Fruit fly (Drosophila melanogaster) whole organism, embryonic: Measurements from ENCODE around the gene SPoCk.

Source experiments
- CG10462 ChIP-seq: fragments of 200-800 bp; sonication (Bioruptor generic); optimal IDR thresholded peaks from 2 replicates; lab custom pipeline; 2016; ENCODE audit warnings: missing biosample characterization, missing genetic modification characterization
- CG10979 ChIP-seq: fragments of 200-800 bp; sonication (Bioruptor generic); optimal IDR thresholded peaks from 2 replicates; lab custom pipeline; 2018; ENCODE audit warnings: missing biosample characterization, mild to moderate bottlenecking, missing genetic modification characterization, moderate library complexity
- CG12391 ChIP-seq: fragments of 200-800 bp; sonication (Bioruptor generic); optimal IDR thresholded peaks from 3 replicates; lab custom pipeline; 2018; ENCODE audit warnings: missing biosample characterization, mild to moderate bottlenecking, missing genetic modification characterization, moderate library complexity
- CG13894 ChIP-seq: fragments of 200-800 bp; sonication (Bioruptor generic); optimal IDR thresholded peaks from 3 replicates; lab custom pipeline; 2018; ENCODE audit warnings: missing biosample characterization, mild to moderate bottlenecking, missing genetic modification characterization, moderate library complexity
- CG14441 ChIP-seq: fragments of 200-800 bp; sonication (Bioruptor generic); IDR thresholded peaks from 2 replicates; pipeline ENCODE4 v1.3.6; 2022; ENCODE audit warnings: missing biosample characterization, missing genetic modification characterization
- CG15269 ChIP-seq: fragments of 200-800 bp; sonication (Bioruptor generic); optimal IDR thresholded peaks from 2 replicates; lab custom pipeline; 2018; ENCODE audit warnings: missing biosample characterization, mild to moderate bottlenecking, missing genetic modification characterization, moderate library complexity
- CG15696 ChIP-seq: fragments of 200-800 bp; sonication (Bioruptor generic); optimal IDR thresholded peaks from 2 replicates; lab custom pipeline; 2019; ENCODE audit warnings: missing biosample characterization, mild to moderate bottlenecking, missing genetic modification characterization, moderate library complexity
- CG1602 ChIP-seq: fragments of 200-800 bp; sonication (Bioruptor generic); optimal IDR thresholded peaks from 3 replicates; lab custom pipeline; 2016; ENCODE audit warnings: missing biosample characterization, missing genetic modification characterization
- CG16863 ChIP-seq: fragments of 200-800 bp; sonication (Bioruptor generic); optimal IDR thresholded peaks from 3 replicates; lab custom pipeline; 2016; ENCODE audit warnings: missing biosample characterization, missing genetic modification characterization
- CG1792 ChIP-seq: fragments of 200-800 bp; sonication (Bioruptor generic); optimal IDR thresholded peaks from 2 replicates; lab custom pipeline; 2016; ENCODE audit warnings: missing biosample characterization, missing genetic modification characterization
- CG1832 ChIP-seq: fragments of 200-800 bp; sonication (Bioruptor generic); optimal IDR thresholded peaks from 2 replicates; lab custom pipeline; 2017; ENCODE audit warnings: missing biosample characterization, mild to moderate bottlenecking, missing genetic modification characterization, inconsistent platforms
- CG2202 ChIP-seq: fragments of 200-800 bp; sonication (Bioruptor generic); optimal IDR thresholded peaks from 2 replicates; lab custom pipeline; 2018; ENCODE audit warnings: missing biosample characterization, mild to moderate bottlenecking, missing genetic modification characterization
- CG3163 ChIP-seq: fragments of 200-800 bp; sonication (Bioruptor generic); optimal IDR thresholded peaks from 3 replicates; lab custom pipeline; 2016; ENCODE audit warnings: missing biosample characterization, missing genetic modification characterization
- CG32532 ChIP-seq: fragments of 200-800 bp; sonication (Bioruptor generic); IDR thresholded peaks from 2 replicates; pipeline ENCODE4 v1.3.6; 2022; ENCODE audit warnings: missing biosample characterization, missing genetic modification characterization
- CG3726 ChIP-seq: fragments of 200-800 bp; sonication (Bioruptor generic); IDR thresholded peaks from 3 replicates; pipeline ENCODE4, ENCODE4 v1.3.6; 2022; ENCODE audit warnings: missing biosample characterization, missing genetic modification characterization
- CG6175 ChIP-seq: fragments of 200-800 bp; sonication (Bioruptor generic); IDR thresholded peaks from 3 replicates; pipeline ENCODE4 v1.3.6; 2022; ENCODE audit warnings: missing biosample characterization, missing genetic modification characterization
- CG6854 ChIP-seq: fragments of 200-800 bp; sonication (Bioruptor generic); optimal IDR thresholded peaks from 3 replicates; lab custom pipeline; 2017; ENCODE audit warnings: missing biosample characterization, mild to moderate bottlenecking, missing genetic modification characterization
- CG7987 ChIP-seq: fragments of 200-800 bp; sonication (Bioruptor generic); optimal IDR thresholded peaks from 2 replicates; lab custom pipeline; 2018; ENCODE audit warnings: missing biosample characterization, mild to moderate bottlenecking, missing genetic modification characterization, moderate library complexity
- CTCF ChIP-seq: fragments of 200-800 bp; sonication (Bioruptor generic); optimal IDR thresholded peaks from 2 replicates; lab custom pipeline; 2017; ENCODE audit warnings: missing biosample characterization, mild to moderate bottlenecking, missing genetic modification characterization, moderate library complexity
- Chrac-16 ChIP-seq: fragments of 200-800 bp; sonication (Bioruptor generic); optimal IDR thresholded peaks from 3 replicates; lab custom pipeline; 2016; ENCODE audit warnings: missing biosample characterization, missing genetic modification characterization
- Dfd ChIP-seq, 2 experiments: fragments of >200 bp; optimal IDR thresholded peaks; 2 replicates each; lab custom pipeline; 2017; ENCODE audit warnings: missing biosample characterization in 2 of 2, missing genetic modification characterization in 2 of 2
- ERR ChIP-seq: fragments of 200-800 bp; sonication (Bioruptor generic); optimal IDR thresholded peaks from 2 replicates; lab custom pipeline; 2016; ENCODE audit warnings: missing biosample characterization, missing genetic modification characterization
- Elba2 ChIP-seq: fragments of 200-800 bp; sonication (Bioruptor generic); optimal IDR thresholded peaks from 3 replicates; lab custom pipeline; 2016; ENCODE audit warnings: missing biosample characterization, missing genetic modification characterization
- Gug ChIP-seq: fragments of 200-800 bp; sonication (Bioruptor generic); IDR thresholded peaks from 4 replicates; pipeline ENCODE4 v1.3.6; 2022; ENCODE audit warnings: missing biosample characterization, missing genetic modification characterization
- Hey ChIP-seq: fragments of 200-800 bp; sonication (Bioruptor generic); optimal IDR thresholded peaks from 3 replicates; lab custom pipeline; 2018; ENCODE audit warnings: missing biosample characterization, mild to moderate bottlenecking, missing genetic modification characterization
- Max ChIP-seq: fragments of 200-800 bp; sonication (Bioruptor generic); optimal IDR thresholded peaks from 2 replicates; lab custom pipeline; 2016; ENCODE audit warnings: missing biosample characterization, mild to moderate bottlenecking, missing genetic modification characterization
- Myb ChIP-seq: fragments of 200-800 bp; sonication (Bioruptor generic); optimal IDR thresholded peaks from 2 replicates; lab custom pipeline; 2016; ENCODE audit warnings: missing biosample characterization, missing genetic modification characterization
- Poxn ChIP-seq: fragments of 200-800 bp; sonication (Bioruptor generic); IDR thresholded peaks from 2 replicates; pipeline ENCODE4 v1.3.6; 2022; ENCODE audit warnings: missing biosample characterization, missing genetic modification characterization
- Sox102F ChIP-seq: fragments of 200-800 bp; sonication (Bioruptor generic); optimal IDR thresholded peaks from 2 replicates; lab custom pipeline; 2018; ENCODE audit warnings: missing biosample characterization, mild to moderate bottlenecking, missing genetic modification characterization, moderate library complexity
- ac ChIP-seq: fragments of 200-800 bp; sonication (Bioruptor generic); optimal IDR thresholded peaks from 3 replicates; lab custom pipeline; 2017; ENCODE audit warnings: missing biosample characterization, mild to moderate bottlenecking, missing genetic modification characterization
- bab2 ChIP-seq: fragments of 200-800 bp; sonication (Bioruptor generic); optimal IDR thresholded peaks from 2 replicates; lab custom pipeline; 2016; ENCODE audit warnings: missing biosample characterization, missing genetic modification characterization
- cad ChIP-seq: fragments of >200 bp; optimal IDR thresholded peaks from 2 replicates; lab custom pipeline; 2017; ENCODE audit warnings: missing biosample characterization, missing genetic modification characterization
- cas ChIP-seq: fragments of 200-800 bp; sonication (Bioruptor generic); IDR thresholded peaks from 2 replicates; pipeline ENCODE4 v1.3.6; 2022; ENCODE audit warnings: missing biosample characterization, missing genetic modification characterization
- chinmo ChIP-seq: fragments of 200-800 bp; sonication (Bioruptor generic); IDR thresholded peaks from 4 replicates; pipeline ENCODE4 v1.3.6; 2022; ENCODE audit warnings: missing biosample characterization, missing genetic modification characterization; ENCODE audit not compliant: partially characterized antibody
- da ChIP-seq: fragments of 200-800 bp; sonication (Bioruptor generic); optimal IDR thresholded peaks from 2 replicates; lab custom pipeline; 2016; ENCODE audit warnings: missing biosample characterization, missing genetic modification characterization
- dan ChIP-seq: fragments of 200-800 bp; sonication (Bioruptor generic); IDR thresholded peaks from 2 replicates; pipeline ENCODE4 v1.3.6; 2022; ENCODE audit warnings: missing biosample characterization, missing genetic modification characterization
- dimm ChIP-seq: fragments of 200-800 bp; sonication (Bioruptor generic); IDR thresholded peaks from 2 replicates; pipeline ENCODE4 v1.3.6; 2022; ENCODE audit warnings: missing biosample characterization, missing genetic modification characterization
- ewg ChIP-seq: fragments of 200-800 bp; sonication (Bioruptor generic); optimal IDR thresholded peaks from 3 replicates; lab custom pipeline; 2017; ENCODE audit warnings: mild to moderate bottlenecking, missing biosample characterization, missing genetic modification reagents, missing genetic modification characterization
- fu2 ChIP-seq: fragments of 200-800 bp; sonication (Bioruptor generic); optimal IDR thresholded peaks from 2 replicates; lab custom pipeline; 2016; ENCODE audit warnings: missing biosample characterization, missing genetic modification characterization
- gsb ChIP-seq: fragments of 200-800 bp; sonication (Bioruptor generic); IDR thresholded peaks from 2 replicates; pipeline ENCODE4 v1.3.6; 2022; ENCODE audit warnings: missing biosample characterization, missing genetic modification characterization
- ham ChIP-seq: fragments of 200-800 bp; sonication (Bioruptor generic); IDR thresholded peaks from 2 replicates; pipeline ENCODE4 v1.3.6; 2022; ENCODE audit warnings: missing biosample characterization, missing genetic modification characterization
- hkb ChIP-seq, 2 experiments: fragments of 200-800 bp in 1 of 2; fragments of >200 bp in 1 of 2; sonication (Bioruptor generic) in 1 of 2; IDR thresholded peaks in 1 of 2; optimal IDR thresholded peaks in 1 of 2; 2 replicates each; pipeline versions ENCODE4 v1.3.6 to Lab custom; 2017 to 2022; ENCODE audit warnings: missing biosample characterization in 1 of 2, missing genetic modification characterization in 1 of 2
- jigr1 ChIP-seq: fragments of 200-800 bp; sonication (Bioruptor generic); IDR thresholded peaks from 3 replicates; pipeline ENCODE4 v1.3.6; 2022; ENCODE audit warnings: missing biosample characterization, missing genetic modification characterization
- jumu ChIP-seq: fragments of 200-800 bp; sonication (Bioruptor generic); optimal IDR thresholded peaks from 3 replicates; lab custom pipeline; 2016; ENCODE audit warnings: missing biosample characterization, missing genetic modification characterization
- kni ChIP-seq: fragments of 200-800 bp; sonication (Bioruptor generic); optimal IDR thresholded peaks from 3 replicates; lab custom pipeline; 2017; ENCODE audit warnings: mild to moderate bottlenecking, missing biosample characterization, missing genetic modification reagents, missing genetic modification characterization
- mam ChIP-seq: fragments of 200-800 bp; sonication (Bioruptor generic); optimal IDR thresholded peaks from 3 replicates; lab custom pipeline; 2016; ENCODE audit warnings: missing biosample characterization, missing genetic modification characterization
- onecut ChIP-seq: fragments of 200-800 bp; sonication (Bioruptor generic); IDR thresholded peaks from 2 replicates; pipeline ENCODE4 v1.3.6; 2022; ENCODE audit warnings: missing biosample characterization, missing genetic modification characterization
- stc ChIP-seq: fragments of 200-800 bp; sonication (Bioruptor generic); IDR thresholded peaks from 2 replicates; pipeline ENCODE4 v1.3.6; 2022; ENCODE audit warnings: missing biosample characterization, missing genetic modification characterization
- twi ChIP-seq: fragments of 200-800 bp; optimal IDR thresholded peaks from 2 replicates; lab custom pipeline; 2019; ENCODE audit warnings: missing biosample characterization, mild to moderate bottlenecking, missing genetic modification characterization, moderate library complexity
- unc-4 ChIP-seq: fragments of 200-800 bp; sonication (Bioruptor generic); IDR thresholded peaks from 2 replicates; pipeline ENCODE4 v1.3.6; 2022; ENCODE audit warnings: missing biosample characterization, missing genetic modification characterization; ENCODE audit not compliant: partially characterized antibody

The SPoCk gene

DNA sequence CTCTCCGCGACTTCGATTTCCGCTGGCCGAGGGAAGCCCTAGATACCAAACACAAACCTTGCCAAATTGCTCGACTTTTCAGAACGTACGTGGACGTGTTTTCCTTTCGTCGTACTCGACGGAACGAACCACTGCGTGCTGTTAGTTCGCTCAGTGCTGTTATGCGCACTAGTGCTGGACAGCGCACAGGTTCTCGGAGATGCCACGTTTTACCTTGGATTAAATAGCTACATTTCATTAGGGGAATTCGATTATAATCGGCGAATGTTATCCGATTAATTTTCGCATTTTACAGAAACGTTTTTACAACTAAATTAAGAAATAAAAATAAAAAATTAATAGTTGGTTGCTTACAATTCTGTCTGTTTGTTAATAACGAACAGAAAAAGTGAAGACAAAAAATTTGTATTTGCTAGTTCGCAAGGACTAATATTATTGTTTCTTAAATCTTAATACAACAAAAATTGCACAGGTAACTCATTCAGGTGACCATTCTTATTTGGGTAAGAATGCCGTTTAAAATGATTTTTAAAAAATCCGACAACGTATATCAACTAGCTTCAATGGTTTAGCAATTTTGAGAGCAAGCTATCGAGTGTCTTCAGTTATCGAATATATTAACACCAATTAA lies 32.0 kb upstream of the SPoCk start, which contains the start of the genes ArfGAP3 and CG32452 (continued):
- peak; percentile 50 for TF ChIP-seq onecut (GFP tag; lab: Robert Waterston, UW)
- TF ChIP-seq CG10979 = peak; percentile 62
- TF ChIP-seq cad (GFP tag; lab: Kevin White, UChicago) = no peak
- TF ChIP-seq CG3163 (GFP tag; lab: Kevin White, UChicago) = peak; percentile 20
- peak; percentile 34; the same call in 1 of the 3 replicates for TF ChIP-seq CG6175 (GFP tag; lab: Robert Waterston, UW)
- no peak for TF ChIP-seq CG1832 (GFP tag; lab: Kevin White, UChicago)
- peak; percentile 82 for TF ChIP-seq CG32532
- peak; percentile 75 for TF ChIP-seq CG15269 (tag; lab: Kevin White, UChicago)
- peak; percentile 79 for TF ChIP-seq CG14441 (GFP tag; lab: Robert Waterston, UW)
- TF ChIP-seq unc-4 (GFP tag; lab: Robert Waterston, UW) = peak; percentile 58; the same call in 1 of the 2 replicates
- TF ChIP-seq twi (tag; lab: Kevin White, UChicago) = peak; percentile 62
- TF ChIP-seq ewg = peak; percentile 34
- no peak for TF ChIP-seq CG6854 (GFP tag; lab: Kevin White, UChicago)
- TF ChIP-seq CG2202 (tag; lab: Kevin White, UChicago) = peak; percentile 22
- TF ChIP-seq bab2 (GFP tag; lab: Kevin White, UChicago) = peak; percentile 67
- peak; percentile 76 for TF ChIP-seq mam (GFP tag; lab: Kevin White, UChicago)
- peak; percentile 66 for TF ChIP-seq CG13894 (tag; lab: Kevin White, UChicago)
- peak; percentile 34 for TF ChIP-seq ERR (GFP tag; lab: Kevin White, UChicago)
- peak; percentile 44 for TF ChIP-seq CG1792 (GFP tag; lab: Kevin White, UChicago)
- no peak; the same call in 1 of the 2 replicates for TF ChIP-seq cas
- no peak for TF ChIP-seq ac (GFP tag; lab: Kevin White, UChicago)
- TF ChIP-seq CTCF (GFP tag; lab: Kevin White, UChicago) = no peak
- peak; percentile 51; the same call in 2 of the 4 replicates for TF ChIP-seq Gug (GFP tag; lab: Robert Waterston, UW)
- no peak for TF ChIP-seq jigr1 (GFP tag; lab: Robert Waterston, UW)
- peak; percentile 83 for TF ChIP-seq Max (GFP tag; lab: Kevin White, UChicago)
- peak; percentile 66 for TF ChIP-seq Myb (GFP tag; lab: Kevin White, UChicago)
- no peak for TF ChIP-seq Hey (tag; lab: Kevin White, UChicago)
- peak; percentile 35 for TF ChIP-seq da (GFP tag; lab: Kevin White, UChicago)
- TF ChIP-seq kni (GFP tag; lab: Kevin White, UChicago) = peak; percentile 41
- 0 out of 2 replicates have a peak, but pooled peaks have one; percentile 30 for TF ChIP-seq gsb
- 0 out of 4 replicates have a peak, but pooled peaks have one; percentile 54 for TF ChIP-seq chinmo (GFP tag; lab: Robert Waterston, UW)
- peak; percentile 43; the same call in 1 of the 2 replicates for TF ChIP-seq ham (GFP tag; lab: Robert Waterston, UW)
- TF ChIP-seq fu2 = peak; percentile 48
- TF ChIP-seq dimm = peak; percentile 22; the same call in 1 of the 2 replicates
- TF ChIP-seq hkb (optimal IDR thresholded peaks at IDR 0.05; lab: Kevin White, UChicago) = no peak
- TF ChIP-seq hkb (GFP tag; IDR thresholded peaks at IDR 0.05; lab: Robert Waterston, UW) = peak; percentile 73
- TF ChIP-seq Chrac-16 (GFP tag; lab: Kevin White, UChicago) = peak; percentile 80
- peak; percentile 74 for TF ChIP-seq CG1602
- TF ChIP-seq Dfd (GFP tag; optimal IDR thresholded peaks at IDR 0.05; lab: Kevin White, UChicago) = no peak
- no peak for TF ChIP-seq Poxn
- peak; percentile 39 for TF ChIP-seq jumu (GFP tag; lab: Kevin White, UChicago)
- peak; percentile 87 for TF ChIP-seq CG12391 (tag; lab: Kevin White, UChicago)
- TF ChIP-seq stc (GFP tag; lab: Robert Waterston, UW) = peak; percentile 38; the same call in 1 of the 2 replicates
- no peak for TF ChIP-seq Elba2 (GFP tag; lab: Kevin White, UChicago)
- no peak for TF ChIP-seq dan (GFP tag; lab: Robert Waterston, UW)
- peak; percentile 73 for TF ChIP-seq CG15696 (tag; lab: Kevin White, UChicago)
- peak; percentile 61 for TF ChIP-seq CG10462 (GFP tag; lab: Kevin White, UChicago)
- no peak for TF ChIP-seq CG3726
- TF ChIP-seq CG16863 = no peak
- TF ChIP-seq Sox102F (GFP tag; lab: Kevin White, UChicago) = peak; percentile 75
- TF ChIP-seq CG7987 = no peak
